Worm (Caenorhabditis elegans) whole organism, late embryonic: ENCODE measurements around the gene K02E7.11.

ENCODE experiments used
- elt-2 ChIP-seq: sonication (generic microtip); optimal IDR thresholded peaks from 2 replicates; lab custom pipeline; 2016; ENCODE audit warnings: missing genetic modification reagents, missing genetic modification characterization, missing compliant biosample characterization
- nhr-11 ChIP-seq: fragments of 150-350 bp; optimal IDR thresholded peaks from 2 replicates; lab custom pipeline; 2014; ENCODE audit warnings: missing biosample characterization, missing genetic modification characterization
- pha-4 ChIP-seq: fragments of 150-350 bp; optimal IDR thresholded peaks from 2 replicates; lab custom pipeline; 2018; ENCODE audit warnings: missing biosample characterization, missing genetic modification reagents, missing genetic modification characterization

DNA sequence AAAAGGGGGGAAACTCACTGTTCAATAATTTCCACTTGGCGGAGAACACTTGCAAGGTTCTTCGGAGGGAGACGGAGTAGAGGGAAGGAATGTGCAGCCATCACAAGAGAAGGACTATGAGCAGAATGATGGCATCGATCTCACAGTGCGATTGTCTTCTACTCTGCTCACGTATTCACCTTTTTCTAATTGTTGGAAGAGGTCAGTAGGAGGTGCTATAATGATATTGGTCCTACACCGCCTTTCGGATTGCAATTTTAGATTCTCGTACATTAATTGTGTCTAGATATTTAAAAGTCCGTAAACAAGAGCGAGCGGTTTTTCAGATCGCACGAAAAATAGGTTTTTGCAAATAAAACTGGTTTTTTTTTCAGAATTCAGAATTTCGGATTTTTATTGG lies 34.9 kb downstream of the K02E7.11 start, which contains the start of gene fbxb-39:
- TF ChIP-seq nhr-11 (tag; lab: Kevin White, UChicago), result no peak
- no peak for TF ChIP-seq elt-2 (tag; lab: Kevin White, UChicago)
- TF ChIP-seq pha-4 (tag; lab: Kevin White, UChicago), result no peak
